Fruit fly (Drosophila melanogaster) whole organism, embryonic: ENCODE results near the gene Gr63a.

Experiments
- Blimp-1 ChIP-seq: fragments of 200-800 bp; sonication (Bioruptor generic); optimal IDR thresholded peaks from 3 replicates; lab custom pipeline; 2018; ENCODE audit warnings: missing biosample characterization, missing genetic modification characterization, mild to moderate bottlenecking, moderate library complexity, missing genetic modification reagents
- CG10147 ChIP-seq: fragments of 200-800 bp; sonication (Bioruptor generic); optimal IDR thresholded peaks from 2 replicates; lab custom pipeline; 2019; ENCODE audit warnings: missing biosample characterization, mild to moderate bottlenecking, missing genetic modification characterization, moderate library complexity
- CG1024 ChIP-seq: fragments of 200-800 bp; sonication (Bioruptor generic); IDR thresholded peaks from 2 replicates; pipeline ENCODE4 v1.3.6; 2022; ENCODE audit warnings: missing biosample characterization, missing genetic modification characterization
- CG10543 ChIP-seq: fragments of 200-800 bp; sonication (Bioruptor generic); optimal IDR thresholded peaks from 3 replicates; lab custom pipeline; 2017; ENCODE audit warnings: missing biosample characterization, mild to moderate bottlenecking, missing genetic modification characterization, moderate library complexity
- CG11247 ChIP-seq: fragments of 200-800 bp; sonication (Bioruptor generic); IDR thresholded peaks from 2 replicates; pipeline ENCODE4 v1.3.6; 2022; ENCODE audit warnings: missing biosample characterization, missing genetic modification characterization
- CG11696 ChIP-seq: fragments of 200-800 bp; sonication (Bioruptor generic); IDR thresholded peaks from 2 replicates; pipeline ENCODE4 v1.3.6; 2022; ENCODE audit warnings: missing biosample characterization, missing genetic modification characterization
- CG12071 ChIP-seq: fragments of 200-800 bp; sonication (Bioruptor generic); optimal IDR thresholded peaks from 3 replicates; lab custom pipeline; 2018; ENCODE audit warnings: missing biosample characterization, mild to moderate bottlenecking, missing genetic modification characterization
- CG12104 ChIP-seq: fragments of 200-800 bp; sonication (Bioruptor generic); optimal IDR thresholded peaks from 3 replicates; lab custom pipeline; 2016; ENCODE audit warnings: missing biosample characterization, missing genetic modification characterization
- CG12155 ChIP-seq: fragments of 200-800 bp; sonication (Bioruptor generic); optimal IDR thresholded peaks from 3 replicates; lab custom pipeline; 2016; ENCODE audit warnings: missing biosample characterization, missing genetic modification characterization
- CG13123 ChIP-seq: fragments of 200-800 bp; sonication (Bioruptor generic); optimal IDR thresholded peaks from 2 replicates; lab custom pipeline; 2016; ENCODE audit warnings: missing biosample characterization, missing genetic modification characterization
- CG14014 ChIP-seq: fragments of 200-800 bp; sonication (Bioruptor generic); IDR thresholded peaks from 2 replicates; pipeline ENCODE4 v1.3.6; 2022; ENCODE audit warnings: missing biosample characterization, missing genetic modification characterization
- CG18764 ChIP-seq: fragments of 200-800 bp; sonication (Bioruptor generic); optimal IDR thresholded peaks from 3 replicates; lab custom pipeline; 2016; ENCODE audit warnings: missing biosample characterization, missing genetic modification characterization
- CG2889 ChIP-seq: fragments of 200-800 bp; sonication (Bioruptor generic); IDR thresholded peaks from 3 replicates; pipeline ENCODE4 v1.3.6; 2022; ENCODE audit warnings: missing biosample characterization, missing genetic modification characterization
- CG31224 ChIP-seq: fragments of 200-800 bp; sonication (Bioruptor generic); IDR thresholded peaks from 2 replicates; pipeline ENCODE4 v1.3.6; 2022; ENCODE audit warnings: missing biosample characterization, missing genetic modification characterization
- CG4730 ChIP-seq: fragments of 200-800 bp; sonication (Bioruptor generic); IDR thresholded peaks from 2 replicates; pipeline ENCODE4 v1.3.6; 2022; ENCODE audit warnings: missing biosample characterization, missing genetic modification characterization
- CG6654 ChIP-seq: fragments of 200-800 bp; sonication (Bioruptor generic); optimal IDR thresholded peaks from 2 replicates; lab custom pipeline; 2017; ENCODE audit warnings: missing biosample characterization, mild to moderate bottlenecking, missing genetic modification characterization
- CG7372 ChIP-seq: fragments of 200-800 bp; sonication (Bioruptor generic); IDR thresholded peaks from 2 replicates; pipeline ENCODE4 v1.3.6; 2022; ENCODE audit warnings: missing biosample characterization, missing genetic modification characterization
- CG7928 ChIP-seq: fragments of 200-800 bp; sonication (Bioruptor generic); optimal IDR thresholded peaks from 2 replicates; lab custom pipeline; 2017; ENCODE audit warnings: missing biosample characterization, mild to moderate bottlenecking, missing genetic modification characterization
- CG7987 ChIP-seq: fragments of 200-800 bp; sonication (Bioruptor generic); optimal IDR thresholded peaks from 2 replicates; lab custom pipeline; 2018; ENCODE audit warnings: missing biosample characterization, mild to moderate bottlenecking, missing genetic modification characterization, moderate library complexity
- CG8765 ChIP-seq: fragments of 200-800 bp; sonication (Bioruptor generic); IDR thresholded peaks from 2 replicates; pipeline ENCODE4 v1.3.6; 2022; ENCODE audit warnings: missing biosample characterization, missing genetic modification characterization
- CG9876 ChIP-seq: fragments of 200-800 bp; sonication (Bioruptor generic); optimal IDR thresholded peaks from 2 replicates; lab custom pipeline; 2016; ENCODE audit warnings: missing biosample characterization, missing genetic modification characterization
- Camta ChIP-seq: fragments of 200-800 bp; sonication (Bioruptor generic); optimal IDR thresholded peaks from 2 replicates; lab custom pipeline; 2016; ENCODE audit warnings: missing biosample characterization, missing genetic modification characterization
- CrebB ChIP-seq: fragments of 200-800 bp; sonication (Bioruptor generic); optimal IDR thresholded peaks from 3 replicates; lab custom pipeline; 2018; ENCODE audit warnings: missing biosample characterization, mild to moderate bottlenecking, missing genetic modification characterization
- HmgD ChIP-seq: fragments of 200-800 bp; sonication (Bioruptor generic); optimal IDR thresholded peaks from 3 replicates; lab custom pipeline; 2016; ENCODE audit warnings: missing biosample characterization, missing genetic modification characterization
- HmgZ ChIP-seq: fragments of 200-800 bp; sonication (Bioruptor generic); optimal IDR thresholded peaks from 2 replicates; lab custom pipeline; 2018; ENCODE audit warnings: missing biosample characterization, mild to moderate bottlenecking, missing genetic modification characterization
- Hr78 ChIP-seq, 2 experiments: fragments of 200-800 bp in 1 of 2; fragments of >200 bp in 1 of 2; sonication (Bioruptor generic) in 1 of 2; optimal IDR thresholded peaks; 2 replicates each; lab custom pipeline; 2017 to 2019; ENCODE audit warnings: missing biosample characterization in 2 of 2, missing genetic modification characterization in 2 of 2, mild to moderate bottlenecking in 1 of 2, moderate library complexity in 1 of 2
- Kr ChIP-seq: fragments of 200-800 bp; sonication (Bioruptor generic); optimal IDR thresholded peaks from 2 replicates; lab custom pipeline; 2017; ENCODE audit warnings: missing biosample characterization, mild to moderate bottlenecking, missing genetic modification characterization
- MTF-1 ChIP-seq: fragments of 200-800 bp; sonication (Bioruptor generic); optimal IDR thresholded peaks from 2 replicates; lab custom pipeline; 2018; ENCODE audit warnings: missing biosample characterization, mild to moderate bottlenecking, missing genetic modification characterization, borderline replicate concordance
- NfI ChIP-seq: fragments of 200-800 bp; sonication (Bioruptor generic); optimal IDR thresholded peaks from 3 replicates; lab custom pipeline; 2018; ENCODE audit warnings: missing biosample characterization, mild to moderate bottlenecking, missing genetic modification characterization, moderate library complexity
- Optix ChIP-seq: fragments of 200-800 bp; sonication (Bioruptor generic); IDR thresholded peaks from 3 replicates; pipeline ENCODE4 v1.3.6; 2022; ENCODE audit warnings: missing biosample characterization, missing genetic modification characterization
- Side ChIP-seq: fragments of 200-800 bp; sonication (Bioruptor generic); optimal IDR thresholded peaks from 2 replicates; lab custom pipeline; 2016; ENCODE audit warnings: missing biosample characterization, missing genetic modification characterization
- Sin3A ChIP-seq: fragments of >200 bp; optimal IDR thresholded peaks from 2 replicates; lab custom pipeline; 2018
- Spps ChIP-seq: fragments of 200-800 bp; sonication (Bioruptor generic); optimal IDR thresholded peaks from 2 replicates; lab custom pipeline; 2018; ENCODE audit warnings: missing biosample characterization, mild to moderate bottlenecking, missing genetic modification characterization
- Sry-β ChIP-seq: fragments of 200-800 bp; sonication (Bioruptor generic); optimal IDR thresholded peaks from 2 replicates; lab custom pipeline; 2018; ENCODE audit warnings: missing biosample characterization, mild to moderate bottlenecking, missing genetic modification characterization, moderate library complexity
- Xrp1 ChIP-seq: fragments of 200-800 bp; sonication (Bioruptor generic); IDR thresholded peaks from 2 replicates; pipeline ENCODE4 v1.3.6; 2022; ENCODE audit warnings: missing biosample characterization, missing genetic modification characterization
- YL-1 ChIP-seq: fragments of 200-800 bp; sonication (Bioruptor generic); optimal IDR thresholded peaks from 3 replicates; lab custom pipeline; 2017; ENCODE audit warnings: missing biosample characterization, mild to moderate bottlenecking, missing genetic modification characterization
- ap ChIP-seq: fragments of 200-800 bp; sonication (Bioruptor generic); IDR thresholded peaks from 2 replicates; pipeline ENCODE4 v1.3.6; 2022; ENCODE audit warnings: missing biosample characterization, missing genetic modification characterization
- bbx ChIP-seq: fragments of 200-800 bp; sonication (Bioruptor generic); IDR thresholded peaks from 2 replicates; pipeline ENCODE4 v1.3.6; 2022; ENCODE audit warnings: missing biosample characterization, missing genetic modification characterization; ENCODE audit not compliant: partially characterized antibody
- bowl ChIP-seq: fragments of 200-800 bp; sonication (Bioruptor generic); IDR thresholded peaks from 2 replicates; pipeline ENCODE4 v1.3.6; 2022; ENCODE audit warnings: missing biosample characterization, missing genetic modification characterization
- chn ChIP-seq: fragments of 200-800 bp; sonication (Bioruptor generic); optimal IDR thresholded peaks from 2 replicates; lab custom pipeline; 2016; ENCODE audit warnings: missing biosample characterization, missing genetic modification characterization
- ci ChIP-seq: fragments of 200-800 bp; sonication (Bioruptor generic); IDR thresholded peaks from 3 replicates; pipeline ENCODE4 v1.3.6; 2022; ENCODE audit warnings: missing biosample characterization, missing genetic modification characterization
- dmrt11E ChIP-seq: fragments of 200-800 bp; sonication (Bioruptor generic); optimal IDR thresholded peaks from 3 replicates; lab custom pipeline; 2018; ENCODE audit warnings: missing biosample characterization, mild to moderate bottlenecking, missing genetic modification characterization, moderate library complexity
- fd64A ChIP-seq: fragments of 200-800 bp; sonication (Bioruptor generic); optimal IDR thresholded peaks from 3 replicates; lab custom pipeline; 2018; ENCODE audit warnings: missing biosample characterization, mild to moderate bottlenecking, missing genetic modification characterization
- gce ChIP-seq: fragments of 200-800 bp; sonication (Bioruptor generic); IDR thresholded peaks from 3 replicates; pipeline ENCODE4 v1.3.6; 2022; ENCODE audit warnings: missing biosample characterization, missing genetic modification characterization
- grn ChIP-seq: fragments of 200-800 bp; sonication (Bioruptor generic); optimal IDR thresholded peaks from 3 replicates; lab custom pipeline; 2017; ENCODE audit warnings: missing biosample characterization, missing genetic modification characterization
- hth ChIP-seq: fragments of >200 bp; optimal IDR thresholded peaks from 2 replicates; lab custom pipeline; 2017; ENCODE audit warnings: inconsistent platforms
- ind ChIP-seq: fragments of 200-800 bp; sonication (Bioruptor generic); optimal IDR thresholded peaks from 3 replicates; lab custom pipeline; 2016; ENCODE audit warnings: missing biosample characterization, missing genetic modification characterization
- insv ChIP-seq, 2 experiments: fragments of 200-800 bp; sonication (Bioruptor generic); optimal IDR thresholded peaks; 3 replicates each; lab custom pipeline; 2016 to 2018; ENCODE audit warnings: missing biosample characterization in 2 of 2, missing genetic modification characterization in 2 of 2
- jigr1 ChIP-seq: fragments of 200-800 bp; sonication (Bioruptor generic); IDR thresholded peaks from 3 replicates; pipeline ENCODE4 v1.3.6; 2022; ENCODE audit warnings: missing biosample characterization, missing genetic modification characterization
- jing ChIP-seq: fragments of 200-800 bp; sonication (Bioruptor generic); optimal IDR thresholded peaks from 2 replicates; lab custom pipeline; 2018; ENCODE audit warnings: missing biosample characterization, mild to moderate bottlenecking, missing genetic modification characterization
- oc ChIP-seq: fragments of 200-800 bp; sonication (Bioruptor generic); optimal IDR thresholded peaks from 2 replicates; lab custom pipeline; 2018; ENCODE audit warnings: missing biosample characterization, mild to moderate bottlenecking, missing genetic modification characterization, moderate library complexity
- pita ChIP-seq: fragments of 200-800 bp; sonication (Bioruptor generic); optimal IDR thresholded peaks from 2 replicates; lab custom pipeline; 2017; ENCODE audit warnings: missing biosample characterization, mild to moderate bottlenecking, missing genetic modification characterization
- vnd ChIP-seq: fragments of 200-800 bp; sonication (Bioruptor generic); IDR thresholded peaks from 3 replicates; pipeline ENCODE4 v1.3.6; 2022; ENCODE audit warnings: missing biosample characterization, missing genetic modification characterization; ENCODE audit not compliant: partially characterized antibody

Gene Gr63a

dm6 chr3L:3868014-3868413, 28.4 kb downstream of the Gr63a start (continued):
- no peak for TF ChIP-seq ap
- no peak for TF ChIP-seq jigr1 (GFP tag; lab: Robert Waterston, UW)
- no peak for TF ChIP-seq CG6654 (GFP tag; lab: Kevin White, UChicago)
- TF ChIP-seq bbx (GFP tag; lab: Robert Waterston, UW) = no peak
- 0 out of 2 replicates have a peak, but pooled peaks have one; percentile 25 for TF ChIP-seq CG1024 (GFP tag; lab: Robert Waterston, UW)
- no peak for TF ChIP-seq CrebB (tag; lab: Kevin White, UChicago)
- no peak for TF ChIP-seq CG11696 (GFP tag; lab: Robert Waterston, UW)
- no peak for TF ChIP-seq ci (GFP tag; lab: Robert Waterston, UW)
- TF ChIP-seq chn (GFP tag; lab: Kevin White, UChicago) = peak; percentile 24
- TF ChIP-seq CG13123 = no peak
- TF ChIP-seq CG14014 (GFP tag; lab: Robert Waterston, UW) = no peak
- TF ChIP-seq CG10543 (GFP tag; lab: Kevin White, UChicago) = no peak
- TF ChIP-seq vnd = no peak
- no peak for TF ChIP-seq gce (GFP tag; lab: Robert Waterston, UW)
- no peak for TF ChIP-seq fd64A (GFP tag; lab: Kevin White, UChicago)
- no peak for TF ChIP-seq CG12071 (GFP tag; lab: Kevin White, UChicago)
- TF ChIP-seq CG7987 = no peak
- TF ChIP-seq CG18764 (GFP tag; lab: Kevin White, UChicago) = no peak
- TF ChIP-seq CG10147 (GFP tag; lab: Kevin White, UChicago) = no peak
- TF ChIP-seq pita = no peak
- no peak for TF ChIP-seq CG2889 (GFP tag; lab: Robert Waterston, UW)
- no peak for TF ChIP-seq Sin3A (lab: Kevin White, UChicago)
- no peak for TF ChIP-seq HmgZ
- TF ChIP-seq HmgD (GFP tag; lab: Kevin White, UChicago) = no peak
- no peak for TF ChIP-seq Camta (GFP tag; lab: Kevin White, UChicago)
- peak; percentile 72 for TF ChIP-seq dmrt11E (tag; lab: Kevin White, UChicago)
- no peak for TF ChIP-seq grn (GFP tag; lab: Kevin White, UChicago)
- TF ChIP-seq Sry-β (GFP tag; lab: Kevin White, UChicago) = no peak
- no peak for TF ChIP-seq CG12104 (GFP tag; lab: Kevin White, UChicago)
- no peak for TF ChIP-seq CG4730 (GFP tag; lab: Robert Waterston, UW)
- TF ChIP-seq YL-1 (GFP tag; lab: Kevin White, UChicago) = no peak
- TF ChIP-seq CG31224 = no peak
- TF ChIP-seq Spps = no peak
- TF ChIP-seq CG12155 (GFP tag; lab: Kevin White, UChicago) = no peak
- TF ChIP-seq jing (GFP tag; lab: Kevin White, UChicago) = no peak
- TF ChIP-seq Hr78 (GFP tag; optimal IDR thresholded peaks at IDR 0.05; lab: Kevin White, UChicago) = no peak
- no peak for TF ChIP-seq CG7928
- TF ChIP-seq Blimp-1 (GFP tag; lab: Kevin White, UChicago) = peak; percentile 25
- no peak for TF ChIP-seq hth (lab: Kevin White, UChicago)
- TF ChIP-seq Side (GFP tag; lab: Kevin White, UChicago) = no peak
- TF ChIP-seq CG7372 (GFP tag; lab: Robert Waterston, UW) = no peak
- no peak for TF ChIP-seq Optix (GFP tag; lab: Robert Waterston, UW)
- no peak for TF ChIP-seq CG9876 (GFP tag; lab: Kevin White, UChicago)
- TF ChIP-seq CG11247 (GFP tag; lab: Robert Waterston, UW) = no peak
- no peak for TF ChIP-seq insv (GFP tag; optimal IDR thresholded peaks at IDR 0.05; lab: Kevin White, UChicago)
- no peak for TF ChIP-seq NfI (GFP tag; lab: Kevin White, UChicago)
- TF ChIP-seq oc (tag; lab: Kevin White, UChicago) = no peak
- no peak for TF ChIP-seq bowl (GFP tag; lab: Robert Waterston, UW)
- TF ChIP-seq Kr (GFP tag; lab: Kevin White, UChicago) = no peak
- TF ChIP-seq MTF-1 = no peak
- peak; percentile 52; the same call in 1 of the 2 replicates for TF ChIP-seq CG8765
- TF ChIP-seq Xrp1 = peak; percentile 65
- TF ChIP-seq ind = no peak
